Worm (Caenorhabditis elegans) whole organism, L2 larva: ENCODE results near the gene T01B4.3.

Experiments used
- C34F6.9 ChIP-seq: fragments of 150-350 bp; optimal IDR thresholded peaks from 2 replicates; lab custom pipeline; 2014; ENCODE audit warnings: missing biosample characterization, missing genetic modification characterization
- F13H6.1 ChIP-seq: sonication (generic microtip); optimal IDR thresholded peaks from 2 replicates; lab custom pipeline; 2016; ENCODE audit warnings: missing genetic modification characterization, missing compliant biosample characterization
- R02D3.7 ChIP-seq: fragments of 150-350 bp; optimal IDR thresholded peaks from 2 replicates; lab custom pipeline; 2014; ENCODE audit warnings: missing biosample characterization, missing genetic modification characterization
- Y55F3AM.14 ChIP-seq: fragments of 200-800 bp; sonication (Bioruptor generic); optimal IDR thresholded peaks from 2 replicates; lab custom pipeline; 2018; ENCODE audit warnings: mild to moderate bottlenecking, missing genetic modification characterization, missing compliant biosample characterization
- alr-1 ChIP-seq: fragments of 150-350 bp; optimal IDR thresholded peaks from 2 replicates; lab custom pipeline; 2014; ENCODE audit warnings: missing biosample characterization, missing genetic modification characterization
- aly-2 ChIP-seq: fragments of 150-350 bp; optimal IDR thresholded peaks from 2 replicates; lab custom pipeline; 2014; ENCODE audit warnings: missing biosample characterization, missing genetic modification characterization
- ama-1 ChIP-seq: fragments of 150-350 bp; optimal IDR thresholded peaks from 2 replicates; lab custom pipeline; 2018; ENCODE audit warnings: inconsistent platforms
- blmp-1 ChIP-seq: sonication (generic microtip); optimal IDR thresholded peaks from 2 replicates; lab custom pipeline; 2017; ENCODE audit warnings: missing genetic modification characterization, mild to moderate bottlenecking, missing compliant biosample characterization, antibody characterized with exemption, moderate library complexity; ENCODE audit not compliant: insufficient read depth
- ceh-16 ChIP-seq: fragments of 150-350 bp; optimal IDR thresholded peaks from 2 replicates; lab custom pipeline; 2014; ENCODE audit warnings: missing biosample characterization, missing genetic modification characterization
- ceh-82 ChIP-seq: fragments of 150-350 bp; optimal IDR thresholded peaks from 2 replicates; lab custom pipeline; 2014; ENCODE audit warnings: missing biosample characterization, missing genetic modification characterization
- crh-2 ChIP-seq: sonication (generic microtip); optimal IDR thresholded peaks from 2 replicates; lab custom pipeline; 2017; ENCODE audit warnings: missing biosample characterization, missing genetic modification characterization
- egl-27 ChIP-seq: sonication (generic microtip); optimal IDR thresholded peaks from 3 replicates; lab custom pipeline; 2017; ENCODE audit warnings: missing biosample characterization, missing genetic modification reagents, missing genetic modification characterization
- fos-1 ChIP-seq: fragments of 150-350 bp; optimal IDR thresholded peaks from 2 replicates; lab custom pipeline; 2014; ENCODE audit warnings: missing biosample characterization, missing genetic modification characterization
- gmeb-1 ChIP-seq: fragments of 150-350 bp; optimal IDR thresholded peaks from 2 replicates; lab custom pipeline; 2014; ENCODE audit warnings: missing biosample characterization, missing genetic modification characterization
- lin-11 ChIP-seq: fragments of 150-350 bp; sonication (generic microtip); optimal IDR thresholded peaks from 2 replicates; lab custom pipeline; 2014; ENCODE audit warnings: missing biosample characterization, missing genetic modification characterization, inconsistent platforms, mixed read lengths
- lin-13 ChIP-seq: fragments of 150-350 bp; optimal IDR thresholded peaks from 2 replicates; lab custom pipeline; 2014; ENCODE audit warnings: missing biosample characterization, missing genetic modification reagents, missing genetic modification characterization
- lsy-2 ChIP-seq, 2 experiments: fragments of 150-350 bp in 1 of 2; sonication (generic microtip) in 1 of 2; optimal IDR thresholded peaks; 2 replicates each; lab custom pipeline; 2014 to 2017; ENCODE audit warnings: missing biosample characterization in 2 of 2, missing genetic modification characterization in 2 of 2
- mab-5 ChIP-seq: fragments of 150-350 bp; optimal IDR thresholded peaks from 2 replicates; lab custom pipeline; 2014; ENCODE audit warnings: missing biosample characterization, missing genetic modification characterization
- mdl-1 ChIP-seq, 2 experiments: fragments of 150-350 bp in 1 of 2; sonication (generic microtip) in 1 of 2; optimal IDR thresholded peaks; 2 replicates each; lab custom pipeline; 2017; ENCODE audit warnings: missing biosample characterization in 2 of 2, missing genetic modification characterization in 2 of 2
- nhr-129 ChIP-seq: fragments of 150-350 bp; optimal IDR thresholded peaks from 2 replicates; lab custom pipeline; 2014; ENCODE audit warnings: missing biosample characterization, missing genetic modification characterization
- nhr-21 ChIP-seq: fragments of 150-350 bp; optimal IDR thresholded peaks from 2 replicates; lab custom pipeline; 2014; ENCODE audit warnings: missing biosample characterization, missing genetic modification characterization
- nhr-25 ChIP-seq: fragments of 150-350 bp; sonication (generic microtip); optimal IDR thresholded peaks from 3 replicates; lab custom pipeline; 2014; ENCODE audit warnings: missing biosample characterization, missing genetic modification characterization
- peb-1 ChIP-seq: fragments of 150-350 bp; optimal IDR thresholded peaks from 2 replicates; lab custom pipeline; 2014; ENCODE audit warnings: missing biosample characterization, missing genetic modification characterization
- sma-3 ChIP-seq: sonication (generic microtip); optimal IDR thresholded peaks from 2 replicates; lab custom pipeline; 2016; ENCODE audit warnings: missing genetic modification reagents, missing genetic modification characterization, missing compliant biosample characterization
- sma-9 ChIP-seq, 2 experiments: fragments of 150-350 bp in 1 of 2; sonication (generic microtip) in 1 of 2; optimal IDR thresholded peaks; 2 replicates each; lab custom pipeline; 2014 to 2016; ENCODE audit warnings: missing genetic modification characterization in 2 of 2, mild to moderate bottlenecking in 1 of 2, missing biosample characterization in 1 of 2, missing compliant biosample characterization in 1 of 2, missing genetic modification reagents in 1 of 2, moderate library complexity in 1 of 2
- snpc-4 ChIP-seq: fragments of 150-350 bp; optimal IDR thresholded peaks from 2 replicates; lab custom pipeline; 2014; ENCODE audit warnings: missing biosample characterization, missing genetic modification characterization
- unc-39 ChIP-seq: fragments of 150-350 bp; optimal IDR thresholded peaks from 2 replicates; lab custom pipeline; 2014; ENCODE audit warnings: missing biosample characterization, missing genetic modification characterization
- unc-55 ChIP-seq: fragments of 150-350 bp; sonication (generic microtip); optimal IDR thresholded peaks from 3 replicates; lab custom pipeline; 2014; ENCODE audit warnings: missing biosample characterization, missing genetic modification reagents, missing genetic modification characterization
- unc-62 ChIP-seq: fragments of 150-350 bp; optimal IDR thresholded peaks from 2 replicates; lab custom pipeline; 2014; ENCODE audit warnings: missing biosample characterization, missing genetic modification reagents, missing genetic modification characterization
- zag-1 ChIP-seq: fragments of 150-350 bp; optimal IDR thresholded peaks from 2 replicates; lab custom pipeline; 2014; ENCODE audit warnings: missing biosample characterization, missing genetic modification characterization
- ztf-11 ChIP-seq: sonication (generic microtip); optimal IDR thresholded peaks from 2 replicates; lab custom pipeline; 2017; ENCODE audit warnings: missing biosample characterization, missing genetic modification characterization
- ztf-4 ChIP-seq: fragments of 150-350 bp; optimal IDR thresholded peaks from 2 replicates; lab custom pipeline; 2014; ENCODE audit warnings: missing biosample characterization, missing genetic modification characterization

T01B4.3 gene

ce11 chrX:16299217-16299616 lies 18.3 kb downstream of the T01B4.3 start:
- TF ChIP-seq fos-1 (tag; lab: Kevin White, UChicago): peak; percentile 3

ce11 chrX:16298173-16298572 lies 19.4 kb downstream of the T01B4.3 start:
- peak; percentile 15 for TF ChIP-seq ztf-4 (tag; lab: Kevin White, UChicago)
- TF ChIP-seq unc-55 (GFP tag; lab: Kevin White, UChicago): peak; percentile 70
- TF ChIP-seq lin-13: peak; percentile 64
- TF ChIP-seq C34F6.9 (tag; lab: Kevin White, UChicago): peak; percentile 31
- TF ChIP-seq mab-5 (tag; lab: Kevin White, UChicago): peak; percentile 21
- TF ChIP-seq sma-9 (GFP tag; optimal IDR thresholded peaks at IDR 0.05; lab: Kevin White, UChicago): peak; percentile 69
- TF ChIP-seq sma-9 (tag; optimal IDR thresholded peaks at IDR 0.05; lab: Kevin White, UChicago): no peak
- no peak for TF ChIP-seq ceh-16 (tag; lab: Kevin White, UChicago)
- peak; percentile 34 for TF ChIP-seq fos-1 (tag; lab: Kevin White, UChicago)
- peak in 1 of 2 experiments; percentile 8 for TF ChIP-seq mdl-1 (tag; optimal IDR thresholded peaks at IDR 0.05; lab: Kevin White, UChicago)
- no peak for TF ChIP-seq Y55F3AM.14 (GFP tag; lab: Kevin White, UChicago)
- peak; percentile 14 for TF ChIP-seq nhr-21
- peak; percentile 15 to 51 for TF ChIP-seq lsy-2 (tag; optimal IDR thresholded peaks at IDR 0.05; lab: Kevin White, UChicago)
- peak; percentile 51 for TF ChIP-seq gmeb-1 (tag; lab: Kevin White, UChicago)
- TF ChIP-seq F13H6.1 (tag; lab: Kevin White, UChicago): peak; percentile 57
- TF ChIP-seq snpc-4 (tag; lab: Kevin White, UChicago): peak; percentile 18
- TF ChIP-seq peb-1 (tag; lab: Kevin White, UChicago): no peak
- peak; percentile 35 for TF ChIP-seq egl-27 (tag; lab: Kevin White, UChicago)
- peak; percentile 67 for TF ChIP-seq crh-2
- TF ChIP-seq nhr-129 (tag; lab: Kevin White, UChicago): peak; percentile 66
- peak; percentile 45 for TF ChIP-seq sma-3 (GFP tag; lab: Kevin White, UChicago)
- TF ChIP-seq zag-1 (tag; lab: Kevin White, UChicago): no peak
- TF ChIP-seq lin-11 (tag; lab: Kevin White, UChicago): peak; percentile 26
- no peak for TF ChIP-seq ama-1 (lab: Kevin White, UChicago)
- TF ChIP-seq nhr-25 (tag; lab: Kevin White, UChicago): peak; percentile 16
- TF ChIP-seq ceh-82 (tag; lab: Kevin White, UChicago): peak; percentile 14
- no peak for TF ChIP-seq alr-1

ce11 chrX:16297123-16297522 lies 20.4 kb downstream of the T01B4.3 start:
- TF ChIP-seq nhr-129 (tag; lab: Kevin White, UChicago) (peak; percentile 6), aly-2 (tag; lab: Kevin White, UChicago) (no peak), unc-62 (GFP tag; lab: Kevin White, UChicago) (no peak)
- TF ChIP-seq, all 48 proteins: peak for 1

- TF ChIP-seq unc-39 (tag; lab: Kevin White, UChicago): no peak
- TF ChIP-seq ztf-11 (tag; lab: Kevin White, UChicago): no peak
- TF ChIP-seq mab-5 (tag; lab: Kevin White, UChicago): no peak
- TF ChIP-seq blmp-1 (tag; lab: Kevin White, UChicago): no peak
These were observed 24.6 kb downstream of the T01B4.3 start, which contains the start of gene F52E10.4 for ce11 chrX:16292933-16293332. F52E10.4 (minus strand) TSS chrX:16293033.

- TF ChIP-seq nhr-25 (tag; lab: Kevin White, UChicago) (peak; percentile 72), crh-2 (peak; percentile 25), sma-3 (GFP tag; lab: Kevin White, UChicago) (peak; percentile 11), sma-9 (GFP tag; optimal IDR thresholded peaks at IDR 0.05; lab: Kevin White, UChicago) (peak; percentile 70), sma-9 (tag; optimal IDR thresholded peaks at IDR 0.05; lab: Kevin White, UChicago) (no peak), nhr-129 (tag; lab: Kevin White, UChicago) (no peak), fos-1 (tag; lab: Kevin White, UChicago) (no peak)
These were observed 27.0 kb downstream of the T01B4.3 start for ce11 chrX:16290536-16290935.

- TF ChIP-seq nhr-21: no peak
- TF ChIP-seq snpc-4 (tag; lab: Kevin White, UChicago): peak; percentile 75
- TF ChIP-seq R02D3.7 (tag; lab: Kevin White, UChicago): no peak
These were observed 27.9 kb downstream of the T01B4.3 start for ce11 chrX:16289635-16290034.
